Worm (Caenorhabditis elegans): ENCODE results near the gene ppm-1.G.

Gene ppm-1.G

DNA sequence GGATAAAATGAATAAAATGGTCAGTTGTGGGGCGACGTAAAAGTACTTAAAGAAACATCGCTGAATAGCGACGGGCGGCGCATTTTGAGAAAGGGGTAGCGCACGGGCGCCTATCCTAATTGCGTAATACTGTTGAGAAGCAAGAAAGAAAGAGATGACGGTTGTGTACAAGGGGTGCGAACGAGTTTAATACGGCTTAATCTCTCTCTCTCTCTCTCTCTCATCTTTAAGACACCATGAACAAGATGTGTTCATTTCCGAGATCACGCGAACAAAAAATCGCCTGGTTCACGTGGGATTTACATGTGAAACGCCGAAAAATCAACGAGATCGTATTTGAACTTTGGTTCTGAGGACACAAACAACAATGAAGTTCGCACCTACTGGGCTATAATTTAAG lies 23.8 kb upstream of the ppm-1.G start:
- TF ChIP-seq nhr-23 (tag; optimal IDR thresholded peaks at IDR 0.05) (peak; percentile 1), nhr-25 (tag; optimal IDR thresholded peaks at IDR 0.05) (peak; percentile 69), pqm-1 (tag; optimal IDR thresholded peaks at IDR 0.05) (no peak), nhr-43 (tag; optimal IDR thresholded peaks at IDR 0.05; ENCODE audit: poor library complexity, severe bottlenecking) (peak; percentile 80)

DNA sequence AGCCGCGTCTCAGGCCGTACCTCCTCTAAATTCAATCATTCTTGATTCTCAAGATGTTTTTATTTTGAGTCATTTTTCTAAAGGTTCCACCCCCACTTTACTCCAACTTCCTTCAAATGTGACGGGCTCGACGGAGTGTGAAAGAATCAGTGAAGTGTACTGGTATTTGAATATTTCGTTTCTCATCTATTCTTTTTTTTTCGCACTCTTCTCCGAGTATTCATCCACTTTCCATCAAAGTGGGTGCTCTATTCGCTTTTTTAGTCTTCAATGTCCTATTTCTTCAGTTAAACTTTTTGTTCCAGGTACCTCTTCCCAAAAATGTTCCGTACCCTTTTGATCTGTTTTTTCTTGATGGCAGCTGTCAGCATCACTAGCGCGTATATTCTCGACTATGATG lies 22.0 kb upstream of the ppm-1.G start, which contains the start of gene nlp-52:
Gene nlp-52, plus strand, starts transcription at position 301 of the 400 bp plus-strand sequence.
- TF ChIP-seq ZK546.5 (tag; optimal IDR thresholded peaks at IDR 0.05): no peak
- TF ChIP-seq fkh-10 (GFP tag; optimal IDR thresholded peaks at IDR 0.05): no peak
- no peak for TF ChIP-seq tbx-2 (tag; optimal IDR thresholded peaks at IDR 0.05)
- TF ChIP-seq ztf-11 (tag; optimal IDR thresholded peaks at IDR 0.05): no peak
- TF ChIP-seq jun-1 (tag; optimal IDR thresholded peaks at IDR 0.05): no peak
- no peak for TF ChIP-seq nhr-67 (tag; optimal IDR thresholded peaks at IDR 0.05)
- TF ChIP-seq fkh-2 (tag; optimal IDR thresholded peaks at IDR 0.05): no peak
- TF ChIP-seq nfya-1 (tag; optimal IDR thresholded peaks at IDR 0.05; ENCODE audit: insufficient read depth): no peak
- TF ChIP-seq lin-39 (tag; optimal IDR thresholded peaks at IDR 0.05): no peak

DNA sequence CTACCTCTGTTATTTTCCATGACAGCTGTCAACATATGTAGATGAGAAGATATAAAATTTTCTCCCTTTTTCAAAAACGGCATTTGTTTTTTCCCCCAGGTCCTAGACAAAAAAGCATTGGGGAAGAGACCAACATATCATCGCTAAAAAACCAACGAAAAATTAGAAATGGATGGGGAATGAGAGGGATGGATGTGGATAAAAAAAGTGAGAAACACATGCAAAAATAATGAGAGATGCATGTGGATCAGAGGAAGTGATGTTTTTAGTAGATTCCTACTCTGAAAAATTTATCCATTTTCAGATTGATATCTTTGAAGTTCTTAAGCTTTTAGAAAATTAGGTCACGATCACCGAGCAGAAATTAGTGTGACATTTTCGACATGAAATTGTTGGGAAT lies 21.0 kb upstream of the ppm-1.G start:
- TF ChIP-seq lin-39 (tag; optimal IDR thresholded peaks at IDR 0.05) (no peak), unc-39 (tag; optimal IDR thresholded peaks at IDR 0.05) (no peak), sea-2 (GFP tag; optimal IDR thresholded peaks at IDR 0.05) (no peak), nhr-28 (tag; optimal IDR thresholded peaks at IDR 0.05) (no peak), tbx-2 (tag; optimal IDR thresholded peaks at IDR 0.05) (no peak), nhr-43 (tag; optimal IDR thresholded peaks at IDR 0.05; ENCODE audit: poor library complexity, severe bottlenecking) (no peak), nhr-77 (tag; optimal IDR thresholded peaks at IDR 0.05) (no peak), elt-1 (tag; optimal IDR thresholded peaks at IDR 0.05) (no peak), pqm-1 (tag; optimal IDR thresholded peaks at IDR 0.05) (no peak), nhr-67 (tag; optimal IDR thresholded peaks at IDR 0.05) (no peak), R02D3.7 (tag; optimal IDR thresholded peaks at IDR 0.05) (no peak), ceh-28 (tag; optimal IDR thresholded peaks at IDR 0.05) (no peak), ceh-9 (tag; optimal IDR thresholded peaks at IDR 0.05) (no peak), nhr-12 (tag; optimal IDR thresholded peaks at IDR 0.05) (no peak), skn-1 (tag; optimal IDR thresholded peaks at IDR 0.05) (no peak), daf-12 (tag; optimal IDR thresholded peaks at IDR 0.05) (no peak), ztf-11 (tag; optimal IDR thresholded peaks at IDR 0.05) (no peak), mdl-1 (tag; optimal IDR thresholded peaks at IDR 0.05) (no peak), zag-1 (tag; optimal IDR thresholded peaks at IDR 0.05) (no peak)

DNA sequence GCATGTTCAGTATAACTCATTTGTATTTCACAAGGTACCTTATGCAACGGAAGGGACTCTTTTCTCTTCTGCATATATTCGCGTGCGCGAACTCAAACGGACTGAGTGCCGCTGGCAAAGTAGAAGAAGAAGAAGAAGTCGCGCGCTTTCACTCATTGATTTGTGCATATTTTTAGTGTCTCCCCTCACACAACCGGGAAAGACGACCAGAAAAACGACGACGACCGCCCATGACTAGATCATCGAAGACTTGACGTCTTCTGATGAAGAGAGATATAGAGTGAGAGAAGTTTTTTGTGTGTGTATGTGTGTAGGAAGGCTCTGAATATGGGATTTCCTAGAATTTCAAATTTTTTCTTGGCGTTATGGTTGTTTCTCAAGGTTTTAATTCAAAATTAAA lies 19.1 kb upstream of the ppm-1.G start:
- TF ChIP-seq fkh-10 (GFP tag; optimal IDR thresholded peaks at IDR 0.05): peak; percentile 57
- peak; percentile 49 for TF ChIP-seq lin-39 (tag; optimal IDR thresholded peaks at IDR 0.05)
- no peak for TF ChIP-seq egl-27 (tag; optimal IDR thresholded peaks at IDR 0.05)
- peak; percentile 18 for TF ChIP-seq lin-15B (tag; optimal IDR thresholded peaks at IDR 0.05)
- peak; percentile 47 for TF ChIP-seq nfya-1 (tag; optimal IDR thresholded peaks at IDR 0.05; ENCODE audit: insufficient read depth)

DNA sequence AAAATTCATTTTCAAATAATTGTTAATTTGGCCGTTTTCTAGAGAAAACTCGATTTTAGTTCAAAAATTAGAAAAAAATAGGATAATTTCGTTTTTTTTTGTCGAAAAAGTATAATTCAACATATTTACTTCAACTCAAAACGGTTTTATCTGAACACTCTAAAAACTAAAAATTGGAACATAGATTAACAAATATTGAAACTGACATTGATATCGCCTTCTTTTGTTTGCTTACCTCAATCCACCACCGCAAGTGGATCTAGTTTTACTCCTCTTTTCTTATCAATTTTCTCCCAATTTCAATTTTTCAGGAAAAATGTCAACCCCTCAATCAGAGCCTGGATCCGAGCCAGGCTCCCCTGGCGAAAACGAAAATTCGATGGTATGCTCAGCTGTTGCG lies 18.6 kb upstream of the ppm-1.G start, which contains the start of gene ptl-1:
Gene ptl-1, plus strand, starts transcription at position 301 of the 400 bp plus-strand sequence.
- TF ChIP-seq ceh-16 (tag; optimal IDR thresholded peaks at IDR 0.05) (no peak), egl-5 (tag; optimal IDR thresholded peaks at IDR 0.05) (no peak), snpc-4 (tag; optimal IDR thresholded peaks at IDR 0.05) (no peak), sea-2 (GFP tag; optimal IDR thresholded peaks at IDR 0.05) (no peak), nhr-25 (tag; optimal IDR thresholded peaks at IDR 0.05) (no peak), unc-39 (tag; optimal IDR thresholded peaks at IDR 0.05) (no peak), elt-3 (tag; optimal IDR thresholded peaks at IDR 0.05) (no peak), egl-27 (tag; optimal IDR thresholded peaks at IDR 0.05) (no peak), ztf-4 (tag; optimal IDR thresholded peaks at IDR 0.05) (no peak), nhr-67 (tag; optimal IDR thresholded peaks at IDR 0.05) (no peak), mml-1 (tag; optimal IDR thresholded peaks at IDR 0.05) (no peak), hmg-11 (tag; optimal IDR thresholded peaks at IDR 0.05) (no peak), eor-1 (tag; optimal IDR thresholded peaks at IDR 0.05) (no peak), ceh-82 (tag; optimal IDR thresholded peaks at IDR 0.05) (no peak), nhr-11 (tag; optimal IDR thresholded peaks at IDR 0.05) (no peak), R02D3.7 (tag; optimal IDR thresholded peaks at IDR 0.05) (no peak), lsy-12 (tag; optimal IDR thresholded peaks at IDR 0.05) (no peak), lin-39 (tag; optimal IDR thresholded peaks at IDR 0.05) (no peak), zag-1 (tag; optimal IDR thresholded peaks at IDR 0.05) (no peak), nhr-77 (tag; optimal IDR thresholded peaks at IDR 0.05) (no peak)
